Fruit fly (Drosophila melanogaster) whole organism, embryonic: ENCODE measurements around the gene CG7810.

ENCODE experiments used
- Asciz ChIP-seq: fragments of 200-800 bp; sonication (Bioruptor generic); optimal IDR thresholded peaks from 2 replicates; lab custom pipeline; 2017; ENCODE audit warnings: missing biosample characterization, mild to moderate bottlenecking, missing genetic modification characterization, missing genetic modification reagents
- CG10209 ChIP-seq: fragments of 200-800 bp; sonication (Bioruptor generic); optimal IDR thresholded peaks from 3 replicates; lab custom pipeline; 2017; ENCODE audit warnings: missing biosample characterization, mild to moderate bottlenecking, missing genetic modification characterization, missing genetic modification reagents
- CG10267 ChIP-seq: fragments of 200-800 bp; sonication (Bioruptor generic); optimal IDR thresholded peaks from 2 replicates; lab custom pipeline; 2018; ENCODE audit warnings: missing biosample characterization, mild to moderate bottlenecking, missing genetic modification characterization, moderate library complexity
- CG10321 ChIP-seq: fragments of 200-800 bp; sonication (Bioruptor generic); IDR thresholded peaks from 2 replicates; pipeline ENCODE4 v1.3.6; 2022; ENCODE audit warnings: missing biosample characterization, missing genetic modification characterization
- CG10959 ChIP-seq: fragments of 200-800 bp; sonication (Bioruptor generic); IDR thresholded peaks from 2 replicates; pipeline ENCODE4 v1.3.6; 2022; ENCODE audit warnings: missing biosample characterization, missing genetic modification characterization
- CG11696 ChIP-seq: fragments of 200-800 bp; sonication (Bioruptor generic); IDR thresholded peaks from 2 replicates; pipeline ENCODE4 v1.3.6; 2022; ENCODE audit warnings: missing biosample characterization, missing genetic modification characterization
- CG12299 ChIP-seq: fragments of 200-800 bp; sonication (Bioruptor generic); optimal IDR thresholded peaks from 2 replicates; lab custom pipeline; 2018; ENCODE audit warnings: missing biosample characterization, mild to moderate bottlenecking, missing genetic modification characterization
- CG13296 ChIP-seq: fragments of 200-800 bp; sonication (Bioruptor generic); optimal IDR thresholded peaks from 3 replicates; lab custom pipeline; 2018; ENCODE audit warnings: missing biosample characterization, mild to moderate bottlenecking, missing genetic modification characterization
- CG14050 ChIP-seq: fragments of 200-800 bp; sonication (Bioruptor generic); IDR thresholded peaks from 3 replicates; pipeline ENCODE4 v1.3.6; 2022; ENCODE audit warnings: missing biosample characterization, missing genetic modification characterization
- CG14965 ChIP-seq: fragments of 200-800 bp; sonication (Bioruptor generic); optimal IDR thresholded peaks from 2 replicates; lab custom pipeline; 2016; ENCODE audit warnings: missing biosample characterization, missing genetic modification characterization, borderline replicate concordance
- CG16863 ChIP-seq: fragments of 200-800 bp; sonication (Bioruptor generic); optimal IDR thresholded peaks from 3 replicates; lab custom pipeline; 2016; ENCODE audit warnings: missing biosample characterization, missing genetic modification characterization
- CG17568 ChIP-seq: fragments of 200-800 bp; sonication (Bioruptor generic); optimal IDR thresholded peaks from 2 replicates; lab custom pipeline; 2018; ENCODE audit warnings: missing biosample characterization, mild to moderate bottlenecking, missing genetic modification characterization, moderate library complexity
- CG2116 ChIP-seq: fragments of 200-800 bp; sonication (Bioruptor generic); optimal IDR thresholded peaks from 3 replicates; lab custom pipeline; 2018; ENCODE audit warnings: missing biosample characterization, mild to moderate bottlenecking, missing genetic modification characterization
- CG2120 ChIP-seq: fragments of 200-800 bp; sonication (Bioruptor generic); optimal IDR thresholded peaks from 3 replicates; lab custom pipeline; 2016; ENCODE audit warnings: missing biosample characterization, missing genetic modification characterization
- CG2678 ChIP-seq: fragments of 200-800 bp; sonication (Bioruptor generic); optimal IDR thresholded peaks from 3 replicates; lab custom pipeline; 2019; ENCODE audit warnings: missing biosample characterization, mild to moderate bottlenecking, missing genetic modification characterization, moderate library complexity
- CG3065 ChIP-seq: fragments of 200-800 bp; sonication (Bioruptor generic); optimal IDR thresholded peaks from 2 replicates; lab custom pipeline; 2016; ENCODE audit warnings: missing biosample characterization, missing genetic modification characterization
- CG31365 ChIP-seq: fragments of 200-800 bp; sonication (Bioruptor generic); optimal IDR thresholded peaks from 2 replicates; lab custom pipeline; 2018; ENCODE audit warnings: missing biosample characterization, mild to moderate bottlenecking, missing genetic modification characterization
- CG32772 ChIP-seq: fragments of 200-800 bp; sonication (Bioruptor generic); IDR thresholded peaks from 2 replicates; pipeline ENCODE4 v1.3.6; 2022; ENCODE audit warnings: missing biosample characterization, missing genetic modification characterization
- CG4360 ChIP-seq: fragments of 200-800 bp; sonication (Bioruptor generic); IDR thresholded peaks from 2 replicates; pipeline ENCODE4 v1.3.6; 2022; ENCODE audit warnings: missing biosample characterization, missing genetic modification characterization
- CG4424 ChIP-seq: fragments of 200-800 bp; sonication (Bioruptor generic); optimal IDR thresholded peaks from 3 replicates; lab custom pipeline; 2016; ENCODE audit warnings: missing biosample characterization, missing genetic modification characterization
- CG4854 ChIP-seq: fragments of 200-800 bp; sonication (Bioruptor generic); optimal IDR thresholded peaks from 2 replicates; lab custom pipeline; 2016; ENCODE audit warnings: missing biosample characterization, missing genetic modification characterization, inconsistent platforms
- CG6683 ChIP-seq: fragments of 200-800 bp; sonication (Bioruptor generic); optimal IDR thresholded peaks from 2 replicates; lab custom pipeline; 2017; ENCODE audit warnings: missing biosample characterization, mild to moderate bottlenecking, missing genetic modification characterization, missing genetic modification reagents
- CG6791 ChIP-seq: fragments of 200-800 bp; sonication (Bioruptor generic); IDR thresholded peaks from 3 replicates; pipeline ENCODE4 v1.3.6; 2022; ENCODE audit warnings: missing biosample characterization, missing genetic modification characterization; ENCODE audit not compliant: partially characterized antibody
- CG7745 ChIP-seq: fragments of 200-800 bp; sonication (Bioruptor generic); optimal IDR thresholded peaks from 2 replicates; lab custom pipeline; 2018; ENCODE audit warnings: missing biosample characterization, mild to moderate bottlenecking, missing genetic modification characterization, moderate library complexity
- CG8944 ChIP-seq: fragments of 200-800 bp; sonication (Bioruptor generic); optimal IDR thresholded peaks from 3 replicates; lab custom pipeline; 2016; ENCODE audit warnings: missing biosample characterization, missing genetic modification characterization
- CkIIα-i1 ChIP-seq: fragments of 200-800 bp; sonication (Bioruptor generic); IDR thresholded peaks from 2 replicates; pipeline ENCODE4 v1.3.6; 2022; ENCODE audit warnings: missing biosample characterization, missing genetic modification characterization
- Dip2 ChIP-seq: fragments of 200-800 bp; sonication (Bioruptor generic); IDR thresholded peaks from 2 replicates; pipeline ENCODE4 v1.3.6; 2022; ENCODE audit warnings: missing biosample characterization, missing genetic modification characterization
- Dip3 ChIP-seq: fragments of 200-800 bp; sonication (Bioruptor generic); optimal IDR thresholded peaks from 3 replicates; lab custom pipeline; 2016; ENCODE audit warnings: missing biosample characterization, missing genetic modification characterization
- Dll ChIP-seq: fragments of 200-800 bp; sonication (Bioruptor generic); IDR thresholded peaks from 4 replicates; pipeline ENCODE4 v1.3.6; 2022; ENCODE audit warnings: missing biosample characterization, missing genetic modification characterization; ENCODE audit not compliant: partially characterized antibody
- Hr3 ChIP-seq: fragments of 200-800 bp; sonication (Bioruptor generic); optimal IDR thresholded peaks from 3 replicates; lab custom pipeline; 2016; ENCODE audit warnings: missing biosample characterization, missing genetic modification characterization
- Hr39 ChIP-seq: fragments of >200 bp; optimal IDR thresholded peaks from 2 replicates; lab custom pipeline; 2017
- Mes4 ChIP-seq: fragments of 200-800 bp; sonication (Bioruptor generic); optimal IDR thresholded peaks from 2 replicates; lab custom pipeline; 2016; ENCODE audit warnings: missing biosample characterization, missing genetic modification characterization
- Stat92E ChIP-seq, 3 experiments: fragments of >200 bp in 2 of 3; fragments of 200-800 bp in 1 of 3; sonication (Bioruptor generic) in 1 of 3; optimal IDR thresholded peaks; 2 replicates each; lab custom pipeline; 2017 to 2019; ENCODE audit warnings: missing biosample characterization in 3 of 3, missing genetic modification characterization in 3 of 3, mild to moderate bottlenecking in 1 of 3, moderate library complexity in 1 of 3
- Trl ChIP-seq, 3 experiments: fragments of >200 bp in 2 of 3; fragments of 200-800 bp in 1 of 3; sonication (Bioruptor generic) in 1 of 3; optimal IDR thresholded peaks; 2 replicates in 1 of 3; 3 replicates in 2 of 3; lab custom pipeline; 2016 to 2017; ENCODE audit warnings: missing biosample characterization in 1 of 3, missing genetic modification characterization in 1 of 3
- Xbp1 ChIP-seq: fragments of 200-800 bp; sonication (Bioruptor generic); optimal IDR thresholded peaks from 3 replicates; lab custom pipeline; 2016; ENCODE audit warnings: missing biosample characterization, mild to moderate bottlenecking, missing genetic modification characterization
- bcd ChIP-seq: fragments of 200-800 bp; sonication (Bioruptor generic); optimal IDR thresholded peaks from 2 replicates; lab custom pipeline; 2017; ENCODE audit warnings: missing biosample characterization, mild to moderate bottlenecking, missing genetic modification characterization
- chm ChIP-seq: fragments of 200-800 bp; sonication (Bioruptor generic); IDR thresholded peaks from 2 replicates; pipeline ENCODE4 v1.3.6; 2022; ENCODE audit warnings: missing biosample characterization, missing genetic modification characterization
- emc ChIP-seq: fragments of 200-800 bp; sonication (Bioruptor generic); optimal IDR thresholded peaks from 2 replicates; lab custom pipeline; 2016; ENCODE audit warnings: missing biosample characterization, missing genetic modification characterization
- exex ChIP-seq: fragments of 200-800 bp; sonication (Bioruptor generic); optimal IDR thresholded peaks from 4 replicates; lab custom pipeline; 2018; ENCODE audit warnings: missing biosample characterization, mild to moderate bottlenecking, missing genetic modification characterization, moderate library complexity
- ftz-f1 ChIP-seq: fragments of 200-800 bp; sonication (Bioruptor generic); optimal IDR thresholded peaks from 2 replicates; lab custom pipeline; 2016; ENCODE audit warnings: missing biosample characterization, missing genetic modification characterization
- gcm2 ChIP-seq: fragments of 200-800 bp; sonication (Bioruptor generic); optimal IDR thresholded peaks from 2 replicates; lab custom pipeline; 2016; ENCODE audit warnings: missing biosample characterization, missing genetic modification characterization
- inv ChIP-seq: fragments of 200-800 bp; sonication (Bioruptor generic); IDR thresholded peaks from 2 replicates; pipeline ENCODE4 v1.3.6; 2022; ENCODE audit warnings: missing biosample characterization, missing genetic modification characterization; ENCODE audit not compliant: partially characterized antibody
- kni ChIP-seq: fragments of 200-800 bp; sonication (Bioruptor generic); optimal IDR thresholded peaks from 3 replicates; lab custom pipeline; 2017; ENCODE audit warnings: mild to moderate bottlenecking, missing biosample characterization, missing genetic modification reagents, missing genetic modification characterization
- lab ChIP-seq: fragments of 200-800 bp; sonication (Bioruptor generic); optimal IDR thresholded peaks from 3 replicates; lab custom pipeline; 2017; ENCODE audit warnings: missing biosample characterization, missing genetic modification characterization, mild to moderate bottlenecking, moderate library complexity, missing genetic modification reagents
- oc ChIP-seq: fragments of 200-800 bp; sonication (Bioruptor generic); optimal IDR thresholded peaks from 2 replicates; lab custom pipeline; 2018; ENCODE audit warnings: missing biosample characterization, mild to moderate bottlenecking, missing genetic modification characterization, moderate library complexity
- odd ChIP-seq: fragments of 200-800 bp; sonication (Bioruptor generic); optimal IDR thresholded peaks from 2 replicates; lab custom pipeline; 2017; ENCODE audit warnings: missing biosample characterization, mild to moderate bottlenecking, missing genetic modification characterization
- pb ChIP-seq: fragments of 200-800 bp; sonication (Bioruptor generic); optimal IDR thresholded peaks from 3 replicates; lab custom pipeline; 2016; ENCODE audit warnings: missing biosample characterization, missing genetic modification characterization
- repo ChIP-seq: fragments of 200-800 bp; sonication (Bioruptor generic); optimal IDR thresholded peaks from 2 replicates; lab custom pipeline; 2016; ENCODE audit warnings: missing biosample characterization, missing genetic modification characterization
- row ChIP-seq: fragments of 200-800 bp; sonication (Bioruptor generic); IDR thresholded peaks from 3 replicates; pipeline ENCODE4 v1.3.6; 2022; ENCODE audit warnings: missing biosample characterization, missing genetic modification characterization
- ssp ChIP-seq: fragments of 200-800 bp; sonication (Bioruptor generic); IDR thresholded peaks from 2 replicates; pipeline ENCODE4 v1.3.6; 2022; ENCODE audit warnings: missing biosample characterization, missing genetic modification characterization
- tin ChIP-seq: fragments of 200-800 bp; sonication (Bioruptor generic); optimal IDR thresholded peaks from 3 replicates; lab custom pipeline; 2016; ENCODE audit warnings: missing biosample characterization, missing genetic modification characterization

Gene CG7810

DNA sequence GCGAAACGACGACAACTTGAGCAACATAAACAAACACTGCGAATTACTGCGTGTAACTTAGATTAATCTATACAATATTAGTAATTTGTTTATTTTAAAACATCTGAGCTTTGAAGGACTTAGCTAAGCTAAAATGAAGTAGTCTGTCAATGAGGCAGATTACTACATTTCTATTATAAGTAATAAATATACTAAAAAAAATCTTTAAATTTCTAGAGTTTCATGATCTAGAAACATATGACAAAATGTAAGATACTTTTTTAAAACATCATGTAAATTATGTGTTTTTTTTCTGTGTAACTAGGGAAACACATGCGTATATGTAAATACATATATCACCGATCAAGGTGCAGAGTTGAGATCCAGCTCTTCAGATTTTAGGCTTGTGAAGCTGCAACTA, 44.9 kb downstream of the CG7810 start (continued):
- no peak for TF ChIP-seq CG14050 (GFP tag; lab: Robert Waterston, UW)
- TF ChIP-seq Hr39 (lab: Kevin White, UChicago): no peak
- peak; percentile 60 for TF ChIP-seq lab (GFP tag; lab: Kevin White, UChicago)
- no peak for TF ChIP-seq CkIIα-i1
- TF ChIP-seq Dll (GFP tag; lab: Robert Waterston, UW): no peak
- TF ChIP-seq Mes4 (GFP tag; lab: Kevin White, UChicago): no peak
- TF ChIP-seq CG2120 (GFP tag; lab: Kevin White, UChicago): no peak
- TF ChIP-seq Asciz: peak; percentile 76
- no peak for TF ChIP-seq CG31365
- TF ChIP-seq CG10267 (tag; lab: Kevin White, UChicago): peak; percentile 47
- TF ChIP-seq Xbp1 (GFP tag; lab: Kevin White, UChicago): peak; percentile 64
- no peak for TF ChIP-seq chm (GFP tag; lab: Robert Waterston, UW)
- TF ChIP-seq CG16863 (GFP tag; lab: Kevin White, UChicago): no peak
- TF ChIP-seq Dip2 (GFP tag; lab: Robert Waterston, UW): no peak; the same call in 1 of the 2 replicates
- no peak for TF ChIP-seq gcm2 (GFP tag; lab: Kevin White, UChicago)
- TF ChIP-seq oc (tag; lab: Kevin White, UChicago): peak; percentile 9
- TF ChIP-seq CG10959 (GFP tag; lab: Robert Waterston, UW): no peak
- TF ChIP-seq CG2116 (GFP tag; lab: Kevin White, UChicago): no peak
- TF ChIP-seq CG2678: peak; percentile 85
- peak; percentile 43 for TF ChIP-seq CG4424 (GFP tag; lab: Kevin White, UChicago)
- TF ChIP-seq CG10209 (GFP tag; lab: Kevin White, UChicago): peak; percentile 38
- TF ChIP-seq CG3065: no peak
- no peak for TF ChIP-seq CG17568 (GFP tag; lab: Kevin White, UChicago)
- no peak for TF ChIP-seq CG32772 (GFP tag; lab: Robert Waterston, UW)
- TF ChIP-seq Stat92E (GFP tag; optimal IDR thresholded peaks at IDR 0.05; lab: Kevin White, UChicago): no peak
- no peak for TF ChIP-seq CG4360
- TF ChIP-seq repo (GFP tag; lab: Kevin White, UChicago): no peak
- no peak for TF ChIP-seq Dip3 (GFP tag; lab: Kevin White, UChicago)
- TF ChIP-seq CG4854 (GFP tag; lab: Kevin White, UChicago): no peak
- no peak for TF ChIP-seq kni (GFP tag; lab: Kevin White, UChicago)
- TF ChIP-seq odd (GFP tag; lab: Kevin White, UChicago): peak; percentile 60
- TF ChIP-seq row (GFP tag; lab: Robert Waterston, UW): peak; percentile 73
- TF ChIP-seq bcd (GFP tag; lab: Kevin White, UChicago): peak; percentile 46
- no peak for TF ChIP-seq pb (GFP tag; lab: Kevin White, UChicago)
- TF ChIP-seq ssp (GFP tag; lab: Robert Waterston, UW): no peak
- no peak for TF ChIP-seq CG10321 (GFP tag; lab: Robert Waterston, UW)
- TF ChIP-seq exex (tag; lab: Kevin White, UChicago): no peak
- TF ChIP-seq inv (GFP tag; lab: Robert Waterston, UW): no peak
- TF ChIP-seq CG6791 (GFP tag; lab: Robert Waterston, UW): no peak
- no peak for TF ChIP-seq CG7745 (tag; lab: Kevin White, UChicago)
- no peak for TF ChIP-seq CG6683 (GFP tag; lab: Kevin White, UChicago)
- TF ChIP-seq tin (GFP tag; lab: Kevin White, UChicago): peak; percentile 9
- TF ChIP-seq CG11696 (GFP tag; lab: Robert Waterston, UW): 0 out of 2 replicates have a peak, but pooled peaks have one; percentile 22
- TF ChIP-seq CG14965 (GFP tag; lab: Kevin White, UChicago): no peak
- no peak for TF ChIP-seq Trl (optimal IDR thresholded peaks at IDR 0.05; lab: Kevin White, UChicago)
- no peak for TF ChIP-seq Trl (GFP tag; optimal IDR thresholded peaks at IDR 0.05; lab: Kevin White, UChicago)
- no peak for TF ChIP-seq CG8944 (GFP tag; lab: Kevin White, UChicago)
- TF ChIP-seq ftz-f1: no peak
- TF ChIP-seq emc (GFP tag; lab: Kevin White, UChicago): no peak
- no peak for TF ChIP-seq CG12299 (tag; lab: Kevin White, UChicago)
- TF ChIP-seq CG13296 (GFP tag; lab: Kevin White, UChicago): peak; percentile 78
- TF ChIP-seq Hr3 (GFP tag; lab: Kevin White, UChicago): peak; percentile 36
